Fruit fly (Drosophila melanogaster) whole organism, embryonic: ENCODE measurements around the gene CG32299.

Experiments
- CG10209 ChIP-seq: fragments of 200-800 bp; sonication (Bioruptor generic); optimal IDR thresholded peaks from 3 replicates; lab custom pipeline; 2017; ENCODE audit warnings: missing biosample characterization, mild to moderate bottlenecking, missing genetic modification characterization, missing genetic modification reagents
- CG11247 ChIP-seq: fragments of 200-800 bp; sonication (Bioruptor generic); IDR thresholded peaks from 2 replicates; pipeline ENCODE4 v1.3.6; 2022; ENCODE audit warnings: missing biosample characterization, missing genetic modification characterization
- CG12391 ChIP-seq: fragments of 200-800 bp; sonication (Bioruptor generic); optimal IDR thresholded peaks from 3 replicates; lab custom pipeline; 2018; ENCODE audit warnings: missing biosample characterization, mild to moderate bottlenecking, missing genetic modification characterization, moderate library complexity
- CG14667 ChIP-seq: fragments of 200-800 bp; sonication (Bioruptor generic); IDR thresholded peaks from 2 replicates; pipeline ENCODE4 v1.3.6; 2022; ENCODE audit warnings: missing biosample characterization, missing genetic modification characterization
- CG15011 ChIP-seq: fragments of 200-800 bp; sonication (Bioruptor generic); optimal IDR thresholded peaks from 3 replicates; lab custom pipeline; 2018; ENCODE audit warnings: missing biosample characterization, mild to moderate bottlenecking, missing genetic modification characterization
- CG17186 ChIP-seq: fragments of 200-800 bp; sonication (Bioruptor generic); optimal IDR thresholded peaks from 3 replicates; lab custom pipeline; 2017; ENCODE audit warnings: missing biosample characterization, missing genetic modification reagents, missing genetic modification characterization
- CG17568 ChIP-seq: fragments of 200-800 bp; sonication (Bioruptor generic); optimal IDR thresholded peaks from 2 replicates; lab custom pipeline; 2018; ENCODE audit warnings: missing biosample characterization, mild to moderate bottlenecking, missing genetic modification characterization, moderate library complexity
- CG18599 ChIP-seq: fragments of 200-800 bp; sonication (Bioruptor generic); optimal IDR thresholded peaks from 3 replicates; lab custom pipeline; 2017; ENCODE audit warnings: missing biosample characterization, missing genetic modification characterization, mild to moderate bottlenecking, moderate library complexity, missing genetic modification reagents
- CG2129 ChIP-seq: fragments of 200-800 bp; sonication (Bioruptor generic); IDR thresholded peaks from 2 replicates; pipeline ENCODE4 v1.3.6; 2022; ENCODE audit warnings: missing biosample characterization, missing genetic modification characterization; ENCODE audit not compliant: partially characterized antibody
- CG34376 ChIP-seq: fragments of 200-800 bp; sonication (Bioruptor generic); optimal IDR thresholded peaks from 2 replicates; lab custom pipeline; 2018; ENCODE audit warnings: missing biosample characterization, mild to moderate bottlenecking, missing genetic modification characterization
- CG7271 ChIP-seq: fragments of 200-800 bp; sonication (Bioruptor generic); optimal IDR thresholded peaks from 2 replicates; lab custom pipeline; 2018; ENCODE audit warnings: missing biosample characterization, mild to moderate bottlenecking, missing genetic modification characterization, moderate library complexity
- CG8478 ChIP-seq: fragments of >200 bp; optimal IDR thresholded peaks from 2 replicates; lab custom pipeline; 2018
- CG8765 ChIP-seq: fragments of 200-800 bp; sonication (Bioruptor generic); IDR thresholded peaks from 2 replicates; pipeline ENCODE4 v1.3.6; 2022; ENCODE audit warnings: missing biosample characterization, missing genetic modification characterization
- Dbx ChIP-seq: fragments of 200-800 bp; sonication (Bioruptor generic); IDR thresholded peaks from 3 replicates; pipeline ENCODE4 v1.3.6; 2022; ENCODE audit warnings: missing biosample characterization, missing genetic modification characterization
- Dek ChIP-seq: fragments of 200-800 bp; sonication (Bioruptor generic); optimal IDR thresholded peaks from 3 replicates; lab custom pipeline; 2019; ENCODE audit warnings: missing biosample characterization, mild to moderate bottlenecking, missing genetic modification characterization, moderate library complexity
- Dip3 ChIP-seq: fragments of 200-800 bp; sonication (Bioruptor generic); optimal IDR thresholded peaks from 3 replicates; lab custom pipeline; 2016; ENCODE audit warnings: missing biosample characterization, missing genetic modification characterization
- Fer2 ChIP-seq: fragments of 200-800 bp; sonication (Bioruptor generic); optimal IDR thresholded peaks from 2 replicates; lab custom pipeline; 2018; ENCODE audit warnings: missing biosample characterization, mild to moderate bottlenecking, missing genetic modification characterization, moderate library complexity
- Gug ChIP-seq: fragments of 200-800 bp; sonication (Bioruptor generic); IDR thresholded peaks from 4 replicates; pipeline ENCODE4 v1.3.6; 2022; ENCODE audit warnings: missing biosample characterization, missing genetic modification characterization
- Hey ChIP-seq: fragments of 200-800 bp; sonication (Bioruptor generic); optimal IDR thresholded peaks from 3 replicates; lab custom pipeline; 2018; ENCODE audit warnings: missing biosample characterization, mild to moderate bottlenecking, missing genetic modification characterization
- Hr39 ChIP-seq: fragments of >200 bp; optimal IDR thresholded peaks from 2 replicates; lab custom pipeline; 2017
- Lim3 ChIP-seq: fragments of 200-800 bp; sonication (Bioruptor generic); IDR thresholded peaks from 2 replicates; pipeline ENCODE4 v1.3.6; 2022; ENCODE audit warnings: missing biosample characterization, missing genetic modification characterization
- MTF-1 ChIP-seq: fragments of 200-800 bp; sonication (Bioruptor generic); optimal IDR thresholded peaks from 2 replicates; lab custom pipeline; 2018; ENCODE audit warnings: missing biosample characterization, mild to moderate bottlenecking, missing genetic modification characterization, borderline replicate concordance
- Mes4 ChIP-seq: fragments of 200-800 bp; sonication (Bioruptor generic); optimal IDR thresholded peaks from 2 replicates; lab custom pipeline; 2016; ENCODE audit warnings: missing biosample characterization, missing genetic modification characterization
- Opbp ChIP-seq: fragments of 200-800 bp; sonication (Bioruptor generic); IDR thresholded peaks from 3 replicates; pipeline ENCODE4 v1.3.6; 2022; ENCODE audit warnings: missing biosample characterization, missing genetic modification characterization; ENCODE audit not compliant: partially characterized antibody
- Optix ChIP-seq: fragments of 200-800 bp; sonication (Bioruptor generic); IDR thresholded peaks from 3 replicates; pipeline ENCODE4 v1.3.6; 2022; ENCODE audit warnings: missing biosample characterization, missing genetic modification characterization
- Sry-β ChIP-seq: fragments of 200-800 bp; sonication (Bioruptor generic); optimal IDR thresholded peaks from 2 replicates; lab custom pipeline; 2018; ENCODE audit warnings: missing biosample characterization, mild to moderate bottlenecking, missing genetic modification characterization, moderate library complexity
- Taf1 ChIP-seq: fragments of 200-800 bp; sonication (Bioruptor generic); IDR thresholded peaks from 2 replicates; pipeline ENCODE4 v1.3.6; 2022; ENCODE audit warnings: missing biosample characterization, missing genetic modification characterization
- ap ChIP-seq: fragments of 200-800 bp; sonication (Bioruptor generic); IDR thresholded peaks from 2 replicates; pipeline ENCODE4 v1.3.6; 2022; ENCODE audit warnings: missing biosample characterization, missing genetic modification characterization
- bbx ChIP-seq: fragments of 200-800 bp; sonication (Bioruptor generic); IDR thresholded peaks from 2 replicates; pipeline ENCODE4 v1.3.6; 2022; ENCODE audit warnings: missing biosample characterization, missing genetic modification characterization; ENCODE audit not compliant: partially characterized antibody
- bsh ChIP-seq, 2 experiments: fragments of 200-800 bp; sonication (Bioruptor generic); optimal IDR thresholded peaks; 2 replicates each; lab custom pipeline; 2017 to 2018; ENCODE audit warnings: mild to moderate bottlenecking in 2 of 2, missing biosample characterization in 2 of 2, missing genetic modification characterization in 2 of 2, moderate library complexity in 1 of 2
- btn ChIP-seq: fragments of 200-800 bp; sonication (Bioruptor generic); optimal IDR thresholded peaks from 2 replicates; lab custom pipeline; 2016; ENCODE audit warnings: missing biosample characterization, missing genetic modification characterization
- cad ChIP-seq: fragments of >200 bp; optimal IDR thresholded peaks from 2 replicates; lab custom pipeline; 2017; ENCODE audit warnings: missing biosample characterization, missing genetic modification characterization
- chinmo ChIP-seq: fragments of 200-800 bp; sonication (Bioruptor generic); IDR thresholded peaks from 4 replicates; pipeline ENCODE4 v1.3.6; 2022; ENCODE audit warnings: missing biosample characterization, missing genetic modification characterization; ENCODE audit not compliant: partially characterized antibody
- crc ChIP-seq: fragments of 200-800 bp; sonication (Bioruptor generic); optimal IDR thresholded peaks from 2 replicates; lab custom pipeline; 2016; ENCODE audit warnings: missing biosample characterization, missing genetic modification characterization
- ewg ChIP-seq: fragments of 200-800 bp; sonication (Bioruptor generic); optimal IDR thresholded peaks from 3 replicates; lab custom pipeline; 2017; ENCODE audit warnings: mild to moderate bottlenecking, missing biosample characterization, missing genetic modification reagents, missing genetic modification characterization
- hkb ChIP-seq, 2 experiments: fragments of 200-800 bp in 1 of 2; fragments of >200 bp in 1 of 2; sonication (Bioruptor generic) in 1 of 2; IDR thresholded peaks in 1 of 2; optimal IDR thresholded peaks in 1 of 2; 2 replicates each; pipeline versions ENCODE4 v1.3.6 to Lab custom; 2017 to 2022; ENCODE audit warnings: missing biosample characterization in 1 of 2, missing genetic modification characterization in 1 of 2
- hth ChIP-seq: fragments of >200 bp; optimal IDR thresholded peaks from 2 replicates; lab custom pipeline; 2017; ENCODE audit warnings: inconsistent platforms
- jigr1 ChIP-seq: fragments of 200-800 bp; sonication (Bioruptor generic); IDR thresholded peaks from 3 replicates; pipeline ENCODE4 v1.3.6; 2022; ENCODE audit warnings: missing biosample characterization, missing genetic modification characterization
- kah ChIP-seq: fragments of 200-800 bp; sonication (Bioruptor generic); optimal IDR thresholded peaks from 2 replicates; lab custom pipeline; 2018; ENCODE audit warnings: missing biosample characterization, mild to moderate bottlenecking, missing genetic modification characterization
- lola ChIP-seq, 3 experiments: fragments of >200 bp in 2 of 3; fragments of 200-800 bp in 1 of 3; sonication (Bioruptor generic) in 1 of 3; optimal IDR thresholded peaks; 2 replicates each; lab custom pipeline; 2017 to 2019; ENCODE audit warnings: missing biosample characterization in 3 of 3, missing genetic modification characterization in 3 of 3, mild to moderate bottlenecking in 1 of 3, moderate library complexity in 1 of 3
- p53 ChIP-seq: fragments of 200-800 bp; sonication (Bioruptor generic); optimal IDR thresholded peaks from 2 replicates; lab custom pipeline; 2016; ENCODE audit warnings: missing biosample characterization, missing genetic modification characterization
- ro ChIP-seq: fragments of 200-800 bp; sonication (Bioruptor generic); IDR thresholded peaks from 2 replicates; pipeline ENCODE4 v1.3.6; 2022; ENCODE audit warnings: missing biosample characterization, missing genetic modification characterization
- sc ChIP-seq, 3 experiments: fragments of >200 bp in 2 of 3; fragments of 200-800 bp in 1 of 3; sonication (Bioruptor generic) in 1 of 3; optimal IDR thresholded peaks; 2 replicates in 2 of 3; 3 replicates in 1 of 3; lab custom pipeline; 2017; ENCODE audit warnings: mild to moderate bottlenecking in 1 of 3, missing biosample characterization in 1 of 3, missing genetic modification characterization in 1 of 3, missing genetic modification reagents in 1 of 3
- sob ChIP-seq: fragments of 200-800 bp; sonication (Bioruptor generic); IDR thresholded peaks from 2 replicates; pipeline ENCODE4 v1.3.6; 2022; ENCODE audit warnings: missing biosample characterization, missing genetic modification characterization
- sqz ChIP-seq: fragments of 200-800 bp; sonication (Bioruptor generic); optimal IDR thresholded peaks from 3 replicates; lab custom pipeline; 2018; ENCODE audit warnings: missing biosample characterization, mild to moderate bottlenecking, missing genetic modification characterization
- stwl ChIP-seq: fragments of 200-800 bp; sonication (Bioruptor generic); optimal IDR thresholded peaks from 3 replicates; lab custom pipeline; 2018; ENCODE audit warnings: missing biosample characterization, mild to moderate bottlenecking, missing genetic modification characterization, moderate library complexity
- twi ChIP-seq: fragments of 200-800 bp; optimal IDR thresholded peaks from 2 replicates; lab custom pipeline; 2019; ENCODE audit warnings: missing biosample characterization, mild to moderate bottlenecking, missing genetic modification characterization, moderate library complexity
- yki ChIP-seq: fragments of >200 bp; optimal IDR thresholded peaks from 3 replicates; lab custom pipeline; 2018
- zfh1 ChIP-seq: fragments of 200-800 bp; sonication (Bioruptor generic); IDR thresholded peaks from 3 replicates; pipeline ENCODE4 v1.3.6; 2022; ENCODE audit warnings: missing biosample characterization, missing genetic modification characterization

The CG32299 gene

dm6 chr3L:2417399-2418040, 26.7 kb upstream of the CG32299 start (continued):
- TF ChIP-seq CG17186 (GFP tag; lab: Kevin White, UChicago) = no peak
- peak; percentile 57 for TF ChIP-seq ewg (GFP tag; lab: Kevin White, UChicago)
- peak; percentile 25 for TF ChIP-seq Fer2 (tag; lab: Kevin White, UChicago)
- no peak for TF ChIP-seq CG8478 (lab: Kevin White, UChicago)
- TF ChIP-seq Gug = no peak
- peak; percentile 51 for TF ChIP-seq sqz (GFP tag; lab: Kevin White, UChicago)
- no peak for TF ChIP-seq hth (lab: Kevin White, UChicago)
- TF ChIP-seq ro (GFP tag; lab: Robert Waterston, UW) = no peak
- peak; percentile 59 for TF ChIP-seq twi (tag; lab: Kevin White, UChicago)
- no peak for TF ChIP-seq yki (lab: Kevin White, UChicago)
- no peak for TF ChIP-seq Hr39 (lab: Kevin White, UChicago)
- no peak for TF ChIP-seq Dbx (GFP tag; lab: Robert Waterston, UW)
- peak; percentile 78 for TF ChIP-seq CG18599 (GFP tag; lab: Kevin White, UChicago)
- TF ChIP-seq bsh (GFP tag; optimal IDR thresholded peaks at IDR 0.05; lab: Kevin White, UChicago) = peak; percentile 65 to 93
- TF ChIP-seq p53 = no peak
- TF ChIP-seq CG17568 = peak; percentile 31
- TF ChIP-seq sc (optimal IDR thresholded peaks at IDR 0.05; lab: Kevin White, UChicago) = no peak
- peak; percentile 69 for TF ChIP-seq sc (GFP tag; optimal IDR thresholded peaks at IDR 0.05; lab: Kevin White, UChicago)
- no peak for TF ChIP-seq cad (GFP tag; lab: Kevin White, UChicago)
- no peak for TF ChIP-seq Lim3 (GFP tag; lab: Robert Waterston, UW)
- TF ChIP-seq chinmo = peak; percentile 85; the same call in 3 of the 4 replicates
- no peak for TF ChIP-seq CG14667
- no peak for TF ChIP-seq Sry-β (GFP tag; lab: Kevin White, UChicago)
- no peak for TF ChIP-seq Opbp (GFP tag; lab: Robert Waterston, UW)
- no peak for TF ChIP-seq crc (GFP tag; lab: Kevin White, UChicago)
- no peak for TF ChIP-seq ap (GFP tag; lab: Robert Waterston, UW)
- no peak for TF ChIP-seq Dip3 (GFP tag; lab: Kevin White, UChicago)
- TF ChIP-seq stwl = no peak
- peak; percentile 55 for TF ChIP-seq Dek (tag; lab: Kevin White, UChicago)
- peak; percentile 80 for TF ChIP-seq CG12391 (tag; lab: Kevin White, UChicago)
- peak in 1 of 3 experiments; percentile 68 for TF ChIP-seq lola (GFP tag; optimal IDR thresholded peaks at IDR 0.05; lab: Kevin White, UChicago)
- no peak; the same call in 1 of the 2 replicates for TF ChIP-seq CG11247
- TF ChIP-seq btn = no peak
- TF ChIP-seq CG10209 (GFP tag; lab: Kevin White, UChicago) = peak; percentile 83
- no peak for TF ChIP-seq hkb (optimal IDR thresholded peaks at IDR 0.05; lab: Kevin White, UChicago)
- peak; percentile 58; the same call in 1 of the 2 replicates for TF ChIP-seq hkb (GFP tag; IDR thresholded peaks at IDR 0.05; lab: Robert Waterston, UW)
- TF ChIP-seq CG34376 (GFP tag; lab: Kevin White, UChicago) = no peak
- TF ChIP-seq CG7271 (tag; lab: Kevin White, UChicago) = no peak
- TF ChIP-seq CG15011 (GFP tag; lab: Kevin White, UChicago) = peak; percentile 71
- TF ChIP-seq Optix (GFP tag; lab: Robert Waterston, UW) = no peak
- 0 out of 3 replicates have a peak, but pooled peaks have one; percentile 25 for TF ChIP-seq zfh1 (GFP tag; lab: Robert Waterston, UW)
- TF ChIP-seq kah = peak; percentile 62
- TF ChIP-seq CG2129 = no peak
- no peak for TF ChIP-seq Hey (tag; lab: Kevin White, UChicago)
- no peak for TF ChIP-seq CG8765 (GFP tag; lab: Robert Waterston, UW)
- no peak for TF ChIP-seq Taf1
- no peak for TF ChIP-seq MTF-1 (GFP tag; lab: Kevin White, UChicago)
- TF ChIP-seq jigr1 (GFP tag; lab: Robert Waterston, UW) = no peak
- TF ChIP-seq Mes4 (GFP tag; lab: Kevin White, UChicago) = no peak
- no peak for TF ChIP-seq sob (GFP tag; lab: Robert Waterston, UW)
- no peak for TF ChIP-seq bbx
